Worm (Caenorhabditis elegans) whole organism, late embryonic: ENCODE measurements around the gene bcmo-2.

Experiments used
- ama-1 ChIP-seq: fragments of 150-350 bp; optimal IDR thresholded peaks from 2 replicates; lab custom pipeline; 2014
- ceh-2 ChIP-seq: sonication (generic microtip); optimal IDR thresholded peaks from 2 replicates; lab custom pipeline; 2016; ENCODE audit warnings: missing genotype, missing genetic modification characterization, missing compliant biosample characterization
- ceh-31 ChIP-seq: sonication (generic microtip); optimal IDR thresholded peaks from 2 replicates; lab custom pipeline; 2016; ENCODE audit warnings: missing genetic modification characterization, missing compliant biosample characterization
- ceh-48 ChIP-seq: sonication (generic microtip); optimal IDR thresholded peaks from 2 replicates; lab custom pipeline; 2016; ENCODE audit warnings: missing genetic modification characterization, inconsistent platforms, missing compliant biosample characterization
- ceh-9 ChIP-seq: sonication (generic microtip); optimal IDR thresholded peaks from 2 replicates; lab custom pipeline; 2016; ENCODE audit warnings: mild to moderate bottlenecking, missing genetic modification characterization, inconsistent platforms, missing compliant biosample characterization
- dmd-4 ChIP-seq: sonication (generic microtip); optimal IDR thresholded peaks from 2 replicates; lab custom pipeline; 2016; ENCODE audit warnings: borderline replicate concordance, missing genetic modification characterization, missing compliant biosample characterization
- elt-2 ChIP-seq: sonication (generic microtip); optimal IDR thresholded peaks from 2 replicates; lab custom pipeline; 2016; ENCODE audit warnings: missing genetic modification reagents, missing genetic modification characterization, missing compliant biosample characterization
- gmeb-2 ChIP-seq: sonication (generic microtip); optimal IDR thresholded peaks from 2 replicates; lab custom pipeline; 2016; ENCODE audit warnings: missing genetic modification characterization, inconsistent platforms, missing compliant biosample characterization
- lin-11 ChIP-seq: fragments of 200-800 bp; sonication (Bioruptor generic); optimal IDR thresholded peaks from 2 replicates; lab custom pipeline; 2018; ENCODE audit warnings: mild to moderate bottlenecking, missing genetic modification characterization, missing compliant biosample characterization
- pqm-1 ChIP-seq: sonication (generic microtip); optimal IDR thresholded peaks from 2 replicates; lab custom pipeline; 2016; ENCODE audit warnings: missing genetic modification characterization, missing compliant biosample characterization
- pros-1 ChIP-seq: fragments of 150-350 bp; optimal IDR thresholded peaks from 2 replicates; lab custom pipeline; 2014; ENCODE audit warnings: missing biosample characterization, missing genetic modification reagents, missing genetic modification characterization

DNA sequence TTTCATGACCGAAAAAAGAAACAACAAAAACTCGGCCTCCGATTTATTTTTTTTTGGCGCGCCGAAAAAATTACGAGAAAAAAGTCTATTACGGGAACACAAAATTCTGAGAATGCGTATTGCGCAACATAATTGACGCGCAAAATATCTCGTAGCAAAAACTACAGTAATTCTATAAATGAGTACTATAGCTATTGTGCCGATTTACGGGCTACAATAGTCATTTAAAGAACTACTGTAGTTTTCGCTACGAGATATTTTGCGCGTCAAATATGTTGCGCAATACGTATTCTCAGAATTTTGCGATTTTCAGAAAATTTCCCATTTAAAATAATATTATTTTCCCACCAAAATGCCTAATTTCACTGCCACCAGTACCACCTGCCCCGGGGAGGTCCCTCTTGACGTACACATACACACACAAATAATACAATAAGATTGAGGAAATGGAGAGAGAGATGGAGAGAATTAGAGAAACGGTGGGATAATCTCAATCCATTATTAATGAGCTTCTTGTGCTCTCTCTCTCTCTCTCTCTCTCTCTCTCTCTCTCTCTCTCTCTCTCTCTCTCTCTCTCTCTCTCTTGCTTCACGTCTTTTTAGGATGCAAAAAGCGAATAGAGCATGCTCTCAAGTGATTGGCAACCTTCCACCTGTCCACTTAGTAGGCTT is 48.9 kb upstream of the bcmo-2 start:
- TF ChIP-seq elt-2 (tag; lab: Kevin White, UChicago) (no peak), pqm-1 (tag; lab: Kevin White, UChicago) (no peak), ceh-31 (peak; percentile 25), ceh-2 (tag; lab: Kevin White, UChicago) (no peak), lin-11 (tag; lab: Kevin White, UChicago) (no peak), ceh-9 (tag; lab: Kevin White, UChicago) (no peak), ama-1 (no peak), dmd-4 (tag; lab: Kevin White, UChicago) (no peak), gmeb-2 (tag; lab: Kevin White, UChicago) (no peak), ceh-48 (no peak), pros-1 (tag; lab: Kevin White, UChicago) (no peak)
